Worm (Caenorhabditis elegans) whole organism, L4 larva: ENCODE measurements around the gene sqv-3.

Source experiments
- Y5F2A.4 ChIP-seq: fragments of 200-800 bp; sonication (Bioruptor generic); optimal IDR thresholded peaks from 2 replicates; lab custom pipeline; 2018; ENCODE audit warnings: mild to moderate bottlenecking, missing genetic modification characterization, missing compliant biosample characterization
- ZK546.5 ChIP-seq, 2 experiments: sonication (generic microtip); optimal IDR thresholded peaks; 2 replicates each; lab custom pipeline; 2017; ENCODE audit warnings: missing biosample characterization in 2 of 2, missing genetic modification characterization in 2 of 2
- aha-1 ChIP-seq: fragments of 150-350 bp; peaks from one replicate; lab custom pipeline; 2014; ENCODE audit warnings: missing biosample characterization, missing genetic modification characterization
- attf-4 ChIP-seq: sonication (generic microtip); optimal IDR thresholded peaks from 3 replicates; lab custom pipeline; 2017; ENCODE audit warnings: missing biosample characterization, missing genetic modification characterization
- ceh-28 ChIP-seq: fragments of 150-350 bp; optimal IDR thresholded peaks from 2 replicates; lab custom pipeline; 2014; ENCODE audit warnings: missing biosample characterization, missing genetic modification reagents, missing genetic modification characterization
- ceh-82 ChIP-seq: sonication (generic microtip); optimal IDR thresholded peaks from 2 replicates; lab custom pipeline; 2017; ENCODE audit warnings: missing biosample characterization, missing genetic modification characterization
- ctbp-1 ChIP-seq: fragments of 200-800 bp; sonication (Bioruptor generic); IDR thresholded peaks from 2 replicates; pipeline ENCODE4 v1.3.6; 2022; ENCODE audit warnings: missing genetic modification reagents, missing genetic modification characterization, missing compliant biosample characterization
- daf-16 ChIP-seq, 3 experiments: sonication (generic microtip); optimal IDR thresholded peaks; 2 replicates each; lab custom pipeline; 2016 to 2017; ENCODE audit warnings: missing genetic modification characterization in 3 of 3, missing genetic modification reagents in 3 of 3, mild to moderate bottlenecking in 2 of 3, missing compliant biosample characterization in 2 of 3, missing biosample characterization in 1 of 3, moderate library complexity in 1 of 3
- daf-19 ChIP-seq: fragments of 200-800 bp; sonication (Bioruptor generic); conservative IDR thresholded peaks from 2 replicates; pipeline ENCODE4 v1.3.6; 2022; ENCODE audit warnings: missing genetic modification characterization, missing compliant biosample characterization
- dmd-6 ChIP-seq: fragments of 200-800 bp; sonication (Bioruptor generic); IDR thresholded peaks from 2 replicates; pipeline ENCODE4 v1.3.6; 2022; ENCODE audit warnings: missing genetic modification reagents, missing genetic modification characterization, missing compliant biosample characterization
- dmd-8 ChIP-seq: fragments of 200-800 bp; sonication (Bioruptor generic); IDR thresholded peaks from 2 replicates; pipeline ENCODE4 v1.3.6; 2022; ENCODE audit warnings: missing genetic modification characterization, missing compliant biosample characterization
- dpl-1 ChIP-seq: fragments of 150-350 bp; optimal IDR thresholded peaks from 2 replicates; lab custom pipeline; 2014; ENCODE audit warnings: missing biosample characterization, missing genetic modification reagents, missing genetic modification characterization
- duxl-1 ChIP-seq: sonication (generic microtip); optimal IDR thresholded peaks from 2 replicates; lab custom pipeline; 2016; ENCODE audit warnings: mild to moderate bottlenecking, missing genetic modification characterization, moderate library complexity, missing compliant biosample characterization; ENCODE audit not compliant: poor library complexity
- hmg-1.1 ChIP-seq: fragments of 200-800 bp; sonication (Bioruptor generic); IDR thresholded peaks from 2 replicates; pipeline ENCODE4 v1.3.6; 2022; ENCODE audit warnings: missing genetic modification reagents, missing genetic modification characterization, missing compliant biosample characterization
- lim-7 ChIP-seq: fragments of 200-800 bp; sonication (Bioruptor generic); IDR thresholded peaks from 2 replicates; pipeline ENCODE4 v1.3.6; 2022; ENCODE audit warnings: missing genetic modification characterization, missing compliant biosample characterization
- lin-1 ChIP-seq: fragments of 200-800 bp; sonication (Bioruptor generic); IDR thresholded peaks from 2 replicates; pipeline ENCODE4 v1.3.6; 2022; ENCODE audit warnings: missing genetic modification reagents, missing genetic modification characterization, missing compliant biosample characterization
- lin-38 ChIP-seq: fragments of 200-800 bp; sonication (Bioruptor generic); IDR thresholded peaks from 2 replicates; pipeline ENCODE4 v1.3.6; 2022; ENCODE audit warnings: missing genetic modification reagents, missing genetic modification characterization, missing compliant biosample characterization
- lsy-2 ChIP-seq, 2 experiments: fragments of 150-350 bp in 1 of 2; sonication (generic microtip) in 1 of 2; optimal IDR thresholded peaks; 2 replicates each; lab custom pipeline; 2014 to 2017; ENCODE audit warnings: missing biosample characterization in 2 of 2, missing genetic modification characterization in 2 of 2
- madf-5 ChIP-seq, 2 experiments: fragments of 200-800 bp; sonication (Bioruptor generic); IDR thresholded peaks; 2 replicates each; pipeline ENCODE4 v1.3.6; 2022; ENCODE audit warnings: missing compliant biosample characterization in 2 of 2, missing genetic modification characterization in 2 of 2
- mdt-29 ChIP-seq: fragments of 200-800 bp; sonication (Bioruptor generic); IDR thresholded peaks from 2 replicates; pipeline ENCODE4 v1.3.6; 2022; ENCODE audit warnings: missing genetic modification reagents, missing genetic modification characterization, missing compliant biosample characterization
- mes-2 ChIP-seq: sonication (generic microtip); optimal IDR thresholded peaks from 2 replicates; lab custom pipeline; 2016; ENCODE audit warnings: missing genotype, mild to moderate bottlenecking, missing genetic modification characterization, missing compliant biosample characterization; ENCODE audit not compliant: poor library complexity, severe bottlenecking
- mxl-2 ChIP-seq: fragments of 200-800 bp; sonication (Bioruptor generic); conservative IDR thresholded peaks from 2 replicates; pipeline ENCODE4 v1.3.6; 2022; ENCODE audit warnings: missing genetic modification reagents, missing genetic modification characterization, missing compliant biosample characterization
- nhr-237 ChIP-seq: sonication (generic microtip); optimal IDR thresholded peaks from 2 replicates; lab custom pipeline; 2017; ENCODE audit warnings: missing biosample characterization, missing genetic modification characterization
- nhr-25 ChIP-seq: sonication (generic microtip); optimal IDR thresholded peaks from 2 replicates; lab custom pipeline; 2017; ENCODE audit warnings: missing genetic modification characterization, mild to moderate bottlenecking, missing compliant biosample characterization, antibody characterized with exemption, moderate library complexity, borderline replicate concordance; ENCODE audit not compliant: insufficient read depth
- nhr-28 ChIP-seq: fragments of 150-350 bp; optimal IDR thresholded peaks from 2 replicates; lab custom pipeline; 2014; ENCODE audit warnings: missing biosample characterization, missing genetic modification characterization
- nhr-41 ChIP-seq: fragments of 200-800 bp; sonication (Bioruptor generic); IDR thresholded peaks from 2 replicates; pipeline ENCODE4 v1.3.6; 2022; ENCODE audit warnings: missing genetic modification reagents, missing genetic modification characterization, missing compliant biosample characterization
- nhr-6 ChIP-seq: fragments of 150-350 bp; optimal IDR thresholded peaks from 2 replicates; lab custom pipeline; 2014; ENCODE audit warnings: missing biosample characterization, missing genetic modification characterization
- nhr-76 ChIP-seq: fragments of 150-350 bp; optimal IDR thresholded peaks from 2 replicates; lab custom pipeline; 2014; ENCODE audit warnings: missing biosample characterization, missing genetic modification characterization
- nhr-77 ChIP-seq: fragments of 150-350 bp; optimal IDR thresholded peaks from 2 replicates; lab custom pipeline; 2014; ENCODE audit warnings: missing biosample characterization, missing genetic modification characterization
- php-3 ChIP-seq: fragments of 200-800 bp; sonication (Bioruptor generic); IDR thresholded peaks from 2 replicates; pipeline ENCODE4 v1.3.6; 2022; ENCODE audit warnings: missing genetic modification reagents, missing genetic modification characterization, missing compliant biosample characterization
- spr-1 ChIP-seq: sonication (generic microtip); optimal IDR thresholded peaks from 2 replicates; lab custom pipeline; 2016; ENCODE audit warnings: mild to moderate bottlenecking, missing genetic modification characterization, missing compliant biosample characterization
- unc-130 ChIP-seq: sonication (generic microtip); optimal IDR thresholded peaks from 2 replicates; lab custom pipeline; 2016; ENCODE audit warnings: missing genetic modification reagents, missing genetic modification characterization, missing compliant biosample characterization
- unc-62 ChIP-seq, 3 experiments: fragments of 150-350 bp in 1 of 3; sonication (generic microtip); optimal IDR thresholded peaks in 2 of 3; peaks in 1 of 3; 1 replicate in 1 of 3; 2 replicates in 2 of 3; lab custom pipeline; 2014 to 2017; ENCODE audit warnings: missing biosample characterization in 3 of 3, missing genetic modification characterization in 3 of 3, missing genetic modification reagents in 3 of 3, missing genotype in 1 of 3
- zag-1 ChIP-seq: fragments of 150-350 bp; optimal IDR thresholded peaks from 2 replicates; lab custom pipeline; 2014; ENCODE audit warnings: missing biosample characterization, missing genetic modification characterization
- zip-2 ChIP-seq: fragments of 150-350 bp; optimal IDR thresholded peaks from 2 replicates; lab custom pipeline; 2014; ENCODE audit warnings: missing biosample characterization, missing genetic modification characterization

sqv-3 gene

DNA sequence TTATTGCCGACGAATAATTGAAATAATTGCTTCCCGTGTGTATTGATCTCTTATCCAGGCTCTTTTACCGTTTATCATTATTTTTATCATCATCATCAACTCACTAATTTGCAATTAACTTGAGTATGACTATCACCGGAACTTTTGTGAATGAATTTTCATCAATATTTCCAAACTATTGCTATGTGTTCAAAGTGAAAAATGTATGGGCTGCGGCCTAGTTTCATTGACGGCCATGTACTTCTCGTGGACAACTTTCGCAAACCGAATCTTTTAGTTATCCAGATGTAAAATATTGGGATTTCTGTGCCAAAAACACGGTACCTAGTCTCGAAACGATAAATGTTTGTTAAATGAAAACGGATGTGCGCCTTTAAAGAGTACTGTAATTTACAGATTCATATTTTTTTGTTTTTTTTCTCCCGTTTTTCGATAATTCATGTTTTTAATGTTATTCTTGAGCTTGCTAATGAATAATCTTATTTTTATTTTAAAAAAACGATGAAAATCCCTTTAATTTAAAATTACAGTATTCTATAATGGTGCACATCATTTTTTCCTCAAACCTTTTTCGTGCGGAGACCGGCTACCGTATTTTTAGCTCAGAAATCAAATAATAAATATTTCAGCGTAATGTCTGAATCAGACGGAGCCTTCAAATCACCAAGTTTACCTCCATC lies 18.5 kb upstream of the sqv-3 start, which contains the start of gene ZK632.2:
TSS of gene ZK632.2 (plus strand) at position 630 of the 680 bp plus-strand sequence.
- TF ChIP-seq daf-16 (GFP tag; optimal IDR thresholded peaks at IDR 0.05; lab: Kevin White, UChicago) (no peak), daf-16 (tag; optimal IDR thresholded peaks at IDR 0.05; lab: Kevin White, UChicago) (peak; percentile 10), mes-2 (tag; lab: Kevin White, UChicago) (peak; percentile 89), nhr-25 (no peak), aha-1 (tag; lab: Kevin White, UChicago) (peak; percentile 68), lin-38 (GFP tag; lab: Robert Waterston, UW) (peak; percentile 26), zip-2 (no peak), attf-4 (no peak), hmg-1.1 (GFP tag; lab: Robert Waterston, UW) (0 out of 2 replicates have a peak, but pooled peaks have one; percentile 8), lim-7 (GFP tag; lab: Robert Waterston, UW) (no peak), lsy-2 (tag; optimal IDR thresholded peaks at IDR 0.05; lab: Kevin White, UChicago) (peak in 1 of 2 experiments; percentile 56), nhr-6 (tag; lab: Kevin White, UChicago) (no peak), dmd-8 (GFP tag; lab: Robert Waterston, UW) (no peak)

DNA sequence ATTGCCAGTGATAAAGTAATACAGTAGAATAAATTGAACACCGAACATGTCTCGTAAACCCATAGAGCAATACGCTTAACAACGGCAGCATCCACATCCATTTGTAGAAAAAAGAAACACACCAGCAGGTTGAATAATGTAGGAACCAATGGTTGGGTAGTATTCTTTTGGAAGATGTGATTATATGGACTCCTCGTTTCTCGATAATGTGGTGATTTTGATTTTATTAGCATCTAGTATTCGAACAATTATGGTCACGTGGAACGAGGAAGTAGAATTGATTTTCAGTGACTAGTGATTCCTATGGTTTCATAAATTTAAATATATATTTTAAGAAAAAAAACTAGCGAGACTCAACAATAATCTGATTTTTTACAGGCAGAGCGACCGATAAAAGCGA lies 16.3 kb upstream of the sqv-3 start, which contains the start of gene srxa-10:
TSS of gene srxa-10 (minus strand) at position 101 of the 400 bp plus-strand sequence.
- TF ChIP-seq Y5F2A.4 (GFP tag; lab: Kevin White, UChicago) (no peak), nhr-41 (no peak), lin-1 (GFP tag; lab: Robert Waterston, UW) (no peak), madf-5 (GFP tag; IDR thresholded peaks at IDR 0.05; lab: Robert Waterston, UW) (no peak), mdt-29 (GFP tag; lab: Robert Waterston, UW) (no peak), dmd-6 (GFP tag; lab: Robert Waterston, UW) (no peak), nhr-237 (tag; lab: Kevin White, UChicago) (no peak), nhr-6 (tag; lab: Kevin White, UChicago) (no peak), ceh-82 (no peak), duxl-1 (tag; lab: Kevin White, UChicago) (no peak), ctbp-1 (GFP tag; lab: Robert Waterston, UW) (no peak), zag-1 (no peak), ZK546.5 (tag; optimal IDR thresholded peaks at IDR 0.05; lab: Kevin White, UChicago) (no peak), spr-1 (no peak), php-3 (GFP tag; lab: Robert Waterston, UW) (no peak), hmg-1.1 (GFP tag; lab: Robert Waterston, UW) (no peak), ceh-28 (tag; lab: Kevin White, UChicago) (no peak), mxl-2 (GFP tag; lab: Robert Waterston, UW) (no peak)

DNA sequence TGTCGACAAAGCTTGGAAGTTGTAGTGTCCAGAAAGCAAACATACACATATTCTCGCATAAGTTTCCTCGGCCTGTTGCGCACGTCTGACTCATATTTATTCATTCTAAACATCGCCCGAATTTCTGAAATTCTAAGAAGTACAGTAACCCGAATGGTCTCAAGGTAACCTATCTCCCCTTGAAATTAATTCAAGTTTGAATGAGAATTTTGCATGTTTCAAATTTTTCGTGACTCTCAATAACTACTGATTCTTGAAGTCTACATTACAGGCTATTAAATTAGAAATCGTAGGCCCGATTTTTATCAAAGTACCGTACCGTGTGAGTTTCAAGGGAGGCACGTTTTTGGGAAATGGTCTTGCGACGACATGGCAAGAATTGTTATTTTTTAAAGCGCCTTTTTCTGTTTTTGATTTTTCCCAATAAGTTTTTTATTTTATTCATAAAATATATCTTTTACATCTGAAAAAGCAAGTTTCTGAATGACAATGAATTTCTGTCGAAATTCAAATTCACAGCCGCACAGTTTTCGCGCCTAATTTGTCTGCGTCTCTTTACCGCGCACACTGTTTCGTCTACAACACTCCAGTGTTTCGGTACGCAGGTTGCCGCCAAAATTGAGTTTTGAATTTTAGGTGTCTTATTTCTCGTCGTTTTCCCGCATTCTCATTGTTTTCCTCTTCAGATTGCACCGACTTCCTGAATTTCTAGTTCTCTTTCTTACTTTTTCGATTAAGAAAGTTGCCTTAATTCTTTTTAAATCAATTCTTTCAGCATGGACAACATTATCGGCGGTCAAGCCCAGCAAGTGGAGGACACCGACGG lies 13.7 kb upstream of the sqv-3 start, which contains the start of the genes R10E11.9 and mcm-6:
TSS of gene R10E11.9 (minus strand) at position 51 of the 826 bp plus-strand sequence.
TSS of gene mcm-6 (plus strand) at position 776 of the 826 bp plus-strand sequence.
- no peak for TF ChIP-seq nhr-77 (tag; lab: Kevin White, UChicago)
- no peak for TF ChIP-seq nhr-76
- TF ChIP-seq daf-19 (GFP tag; lab: Robert Waterston, UW): no peak
- TF ChIP-seq daf-16 (GFP tag; optimal IDR thresholded peaks at IDR 0.05; lab: Kevin White, UChicago): no peak
- peak; percentile 23 for TF ChIP-seq daf-16 (tag; optimal IDR thresholded peaks at IDR 0.05; lab: Kevin White, UChicago)
- TF ChIP-seq lim-7 (GFP tag; lab: Robert Waterston, UW): no peak
- peak; percentile 79 for TF ChIP-seq dpl-1
- peak in 1 of 2 experiments; percentile 11 for TF ChIP-seq unc-62 (GFP tag; optimal IDR thresholded peaks at IDR 0.05 in 1 of 2; lab: Kevin White, UChicago)
- no peak for TF ChIP-seq unc-62 (tag; optimal IDR thresholded peaks at IDR 0.05; lab: Kevin White, UChicago)
- TF ChIP-seq nhr-28 (tag; lab: Kevin White, UChicago): peak; percentile 70
- no peak for TF ChIP-seq ceh-28 (tag; lab: Kevin White, UChicago)
- peak; percentile 62 for TF ChIP-seq unc-130 (GFP tag; lab: Kevin White, UChicago)
